Fruit fly (Drosophila melanogaster) whole organism, embryonic: ENCODE measurements around the gene CG13126.
A peak's percentile ranks its signal among the peaks of the same experiment; 100 is the strongest.

Experiments used
- Asciz ChIP-seq: fragments of 200-800 bp; sonication (Bioruptor generic); optimal IDR thresholded peaks from 2 replicates; lab custom pipeline; 2017; ENCODE audit warnings: missing biosample characterization, mild to moderate bottlenecking, missing genetic modification characterization, missing genetic modification reagents
- Atf6 ChIP-seq: fragments of 200-800 bp; sonication (Bioruptor generic); IDR thresholded peaks from 2 replicates; pipeline ENCODE4 v1.3.6; 2022; ENCODE audit warnings: missing biosample characterization, missing genetic modification characterization
- Bdp1 ChIP-seq: fragments of 200-800 bp; sonication (Bioruptor generic); optimal IDR thresholded peaks from 3 replicates; lab custom pipeline; 2016; ENCODE audit warnings: missing biosample characterization, missing genetic modification characterization
- CG10431 ChIP-seq: fragments of 200-800 bp; sonication (Bioruptor generic); optimal IDR thresholded peaks from 3 replicates; lab custom pipeline; 2018; ENCODE audit warnings: missing biosample characterization, mild to moderate bottlenecking, missing genetic modification characterization
- CG10543 ChIP-seq: fragments of 200-800 bp; sonication (Bioruptor generic); optimal IDR thresholded peaks from 3 replicates; lab custom pipeline; 2017; ENCODE audit warnings: missing biosample characterization, mild to moderate bottlenecking, missing genetic modification characterization, moderate library complexity
- CG10565 ChIP-seq: fragments of 200-800 bp; sonication (Bioruptor generic); optimal IDR thresholded peaks from 3 replicates; lab custom pipeline; 2016; ENCODE audit warnings: missing biosample characterization, mild to moderate bottlenecking, missing genetic modification characterization
- CG10959 ChIP-seq: fragments of 200-800 bp; sonication (Bioruptor generic); IDR thresholded peaks from 2 replicates; pipeline ENCODE4 v1.3.6; 2022; ENCODE audit warnings: missing biosample characterization, missing genetic modification characterization
- CG11247 ChIP-seq: fragments of 200-800 bp; sonication (Bioruptor generic); IDR thresholded peaks from 2 replicates; pipeline ENCODE4 v1.3.6; 2022; ENCODE audit warnings: missing biosample characterization, missing genetic modification characterization
- CG11560 ChIP-seq: fragments of 200-800 bp; sonication (Bioruptor generic); IDR thresholded peaks from 3 replicates; pipeline ENCODE4 v1.3.6; 2022; ENCODE audit warnings: missing biosample characterization, missing genetic modification characterization
- CG13775 ChIP-seq: fragments of 200-800 bp; sonication (Bioruptor generic); optimal IDR thresholded peaks from 3 replicates; lab custom pipeline; 2017; ENCODE audit warnings: missing biosample characterization, mild to moderate bottlenecking, missing genetic modification characterization
- CG15269 ChIP-seq: fragments of 200-800 bp; sonication (Bioruptor generic); optimal IDR thresholded peaks from 2 replicates; lab custom pipeline; 2018; ENCODE audit warnings: missing biosample characterization, mild to moderate bottlenecking, missing genetic modification characterization, moderate library complexity
- CG18476 ChIP-seq: fragments of 200-800 bp; sonication (Bioruptor generic); optimal IDR thresholded peaks from 2 replicates; lab custom pipeline; 2016; ENCODE audit warnings: missing biosample characterization, mild to moderate bottlenecking, missing genetic modification characterization
- CG2889 ChIP-seq: fragments of 200-800 bp; sonication (Bioruptor generic); IDR thresholded peaks from 3 replicates; pipeline ENCODE4 v1.3.6; 2022; ENCODE audit warnings: missing biosample characterization, missing genetic modification characterization
- CG30020 ChIP-seq: fragments of 200-800 bp; optimal IDR thresholded peaks from 2 replicates; lab custom pipeline; 2019; ENCODE audit warnings: missing biosample characterization, mild to moderate bottlenecking, missing genetic modification characterization, moderate library complexity
- CG34376 ChIP-seq: fragments of 200-800 bp; sonication (Bioruptor generic); optimal IDR thresholded peaks from 2 replicates; lab custom pipeline; 2018; ENCODE audit warnings: missing biosample characterization, mild to moderate bottlenecking, missing genetic modification characterization
- CG6689 ChIP-seq: fragments of 200-800 bp; sonication (Bioruptor generic); IDR thresholded peaks from 2 replicates; pipeline ENCODE4 v1.3.6; 2022; ENCODE audit warnings: missing biosample characterization, missing genetic modification characterization
- CG7839 ChIP-seq: fragments of 200-800 bp; sonication (Bioruptor generic); optimal IDR thresholded peaks from 3 replicates; lab custom pipeline; 2018; ENCODE audit warnings: missing biosample characterization, mild to moderate bottlenecking, missing genetic modification characterization, moderate library complexity
- CG9876 ChIP-seq: fragments of 200-800 bp; sonication (Bioruptor generic); optimal IDR thresholded peaks from 2 replicates; lab custom pipeline; 2016; ENCODE audit warnings: missing biosample characterization, missing genetic modification characterization
- CG9932 ChIP-seq: fragments of 200-800 bp; sonication (Bioruptor generic); IDR thresholded peaks from 2 replicates; pipeline ENCODE4 v1.3.6; 2022; ENCODE audit warnings: missing biosample characterization, missing genetic modification characterization
- CrebB ChIP-seq: fragments of 200-800 bp; sonication (Bioruptor generic); optimal IDR thresholded peaks from 3 replicates; lab custom pipeline; 2018; ENCODE audit warnings: missing biosample characterization, mild to moderate bottlenecking, missing genetic modification characterization
- Dad ChIP-seq: fragments of 200-800 bp; sonication (Bioruptor generic); optimal IDR thresholded peaks from 3 replicates; lab custom pipeline; 2016; ENCODE audit warnings: missing biosample characterization, missing genetic modification characterization
- Drgx ChIP-seq: fragments of 200-800 bp; sonication (Bioruptor generic); IDR thresholded peaks from 2 replicates; pipeline ENCODE4 v1.3.6; 2022; ENCODE audit warnings: missing biosample characterization, missing genetic modification characterization
- Hey ChIP-seq: fragments of 200-800 bp; sonication (Bioruptor generic); optimal IDR thresholded peaks from 3 replicates; lab custom pipeline; 2018; ENCODE audit warnings: missing biosample characterization, mild to moderate bottlenecking, missing genetic modification characterization
- HmgZ ChIP-seq: fragments of 200-800 bp; sonication (Bioruptor generic); optimal IDR thresholded peaks from 2 replicates; lab custom pipeline; 2018; ENCODE audit warnings: missing biosample characterization, mild to moderate bottlenecking, missing genetic modification characterization
- Hr78 ChIP-seq, 2 experiments: fragments of 200-800 bp in 1 of 2; fragments of >200 bp in 1 of 2; sonication (Bioruptor generic) in 1 of 2; optimal IDR thresholded peaks; 2 replicates each; lab custom pipeline; 2017 to 2019; ENCODE audit warnings: missing biosample characterization in 2 of 2, missing genetic modification characterization in 2 of 2, mild to moderate bottlenecking in 1 of 2, moderate library complexity in 1 of 2
- Med ChIP-seq: fragments of 200-800 bp; sonication (Bioruptor generic); peaks from one replicate; lab custom pipeline; 2016; ENCODE audit warnings: missing biosample characterization, missing genetic modification characterization, mild to moderate bottlenecking, inconsistent platforms, moderate library complexity
- Mrtf ChIP-seq: fragments of 200-800 bp; sonication (Bioruptor generic); IDR thresholded peaks from 3 replicates; pipeline ENCODE4 v1.3.6; 2022; ENCODE audit warnings: missing biosample characterization, missing genetic modification characterization
- Optix ChIP-seq: fragments of 200-800 bp; sonication (Bioruptor generic); IDR thresholded peaks from 3 replicates; pipeline ENCODE4 v1.3.6; 2022; ENCODE audit warnings: missing biosample characterization, missing genetic modification characterization
- ac ChIP-seq: fragments of 200-800 bp; sonication (Bioruptor generic); optimal IDR thresholded peaks from 3 replicates; lab custom pipeline; 2017; ENCODE audit warnings: missing biosample characterization, mild to moderate bottlenecking, missing genetic modification characterization
- al ChIP-seq: fragments of 200-800 bp; sonication (Bioruptor generic); IDR thresholded peaks from 2 replicates; pipeline ENCODE4 v1.3.6; 2022; ENCODE audit warnings: missing biosample characterization, missing genetic modification characterization
- caup ChIP-seq: fragments of 200-800 bp; sonication (Bioruptor generic); optimal IDR thresholded peaks from 3 replicates; lab custom pipeline; 2017; ENCODE audit warnings: missing biosample characterization, mild to moderate bottlenecking, missing genetic modification characterization, moderate library complexity; ENCODE audit not compliant: severe bottlenecking
- crol ChIP-seq: fragments of 200-800 bp; sonication (Bioruptor generic); IDR thresholded peaks from 2 replicates; pipeline ENCODE4 v1.3.6; 2022; ENCODE audit warnings: missing biosample characterization, missing genetic modification characterization
- cwo ChIP-seq: fragments of 200-800 bp; sonication (Bioruptor generic); optimal IDR thresholded peaks from 3 replicates; lab custom pipeline; 2017; ENCODE audit warnings: missing biosample characterization, missing genetic modification characterization, mild to moderate bottlenecking, moderate library complexity, missing genetic modification reagents
- exex ChIP-seq: fragments of 200-800 bp; sonication (Bioruptor generic); optimal IDR thresholded peaks from 4 replicates; lab custom pipeline; 2018; ENCODE audit warnings: missing biosample characterization, mild to moderate bottlenecking, missing genetic modification characterization, moderate library complexity
- grn ChIP-seq: fragments of 200-800 bp; sonication (Bioruptor generic); optimal IDR thresholded peaks from 3 replicates; lab custom pipeline; 2017; ENCODE audit warnings: missing biosample characterization, missing genetic modification characterization
- gsb ChIP-seq: fragments of 200-800 bp; sonication (Bioruptor generic); IDR thresholded peaks from 2 replicates; pipeline ENCODE4 v1.3.6; 2022; ENCODE audit warnings: missing biosample characterization, missing genetic modification characterization
- hkb ChIP-seq, 2 experiments: fragments of 200-800 bp in 1 of 2; fragments of >200 bp in 1 of 2; sonication (Bioruptor generic) in 1 of 2; IDR thresholded peaks in 1 of 2; optimal IDR thresholded peaks in 1 of 2; 2 replicates each; pipeline versions ENCODE4 v1.3.6 to Lab custom; 2017 to 2022; ENCODE audit warnings: missing biosample characterization in 1 of 2, missing genetic modification characterization in 1 of 2
- kni ChIP-seq: fragments of 200-800 bp; sonication (Bioruptor generic); optimal IDR thresholded peaks from 3 replicates; lab custom pipeline; 2017; ENCODE audit warnings: mild to moderate bottlenecking, missing biosample characterization, missing genetic modification reagents, missing genetic modification characterization
- lbe ChIP-seq: fragments of 200-800 bp; sonication (Bioruptor generic); optimal IDR thresholded peaks from 2 replicates; lab custom pipeline; 2016; ENCODE audit warnings: missing biosample characterization, mild to moderate bottlenecking, missing genetic modification characterization
- luna ChIP-seq: fragments of 200-800 bp; sonication (Bioruptor generic); optimal IDR thresholded peaks from 2 replicates; lab custom pipeline; 2016; ENCODE audit warnings: missing biosample characterization, missing genetic modification characterization
- mirr ChIP-seq: fragments of 200-800 bp; sonication (Bioruptor generic); optimal IDR thresholded peaks from 3 replicates; lab custom pipeline; 2018; ENCODE audit warnings: missing biosample characterization, mild to moderate bottlenecking, missing genetic modification characterization
- pho ChIP-seq: fragments of 200-800 bp; sonication (Bioruptor generic); optimal IDR thresholded peaks from 2 replicates; lab custom pipeline; 2016; ENCODE audit warnings: missing biosample characterization, missing genetic modification characterization
- sens ChIP-seq: fragments of 200-800 bp; sonication (Bioruptor generic); peaks from one replicate; lab custom pipeline; 2016; ENCODE audit warnings: missing biosample characterization, missing genetic modification characterization
- shn ChIP-seq: fragments of 200-800 bp; sonication (Bioruptor generic); optimal IDR thresholded peaks from 3 replicates; lab custom pipeline; 2016; ENCODE audit warnings: missing biosample characterization, missing genetic modification characterization
- sob ChIP-seq: fragments of 200-800 bp; sonication (Bioruptor generic); IDR thresholded peaks from 2 replicates; pipeline ENCODE4 v1.3.6; 2022; ENCODE audit warnings: missing biosample characterization, missing genetic modification characterization
- sqz ChIP-seq: fragments of 200-800 bp; sonication (Bioruptor generic); optimal IDR thresholded peaks from 3 replicates; lab custom pipeline; 2018; ENCODE audit warnings: missing biosample characterization, mild to moderate bottlenecking, missing genetic modification characterization
- sr ChIP-seq: fragments of 200-800 bp; sonication (Bioruptor generic); IDR thresholded peaks from 3 replicates; pipeline ENCODE4 v1.3.6; 2022; ENCODE audit warnings: missing biosample characterization, missing genetic modification characterization
- ttk ChIP-seq: fragments of 200-800 bp; sonication (Bioruptor generic); IDR thresholded peaks from 2 replicates; pipeline ENCODE4 v2.1.2; 2022; ENCODE audit warnings: missing biosample characterization, missing genetic modification characterization
- usp ChIP-seq: fragments of >200 bp; optimal IDR thresholded peaks from 2 replicates; lab custom pipeline; 2017; ENCODE audit warnings: missing biosample characterization, missing genetic modification characterization
- z ChIP-seq: fragments of 200-800 bp; sonication (Bioruptor generic); IDR thresholded peaks from 3 replicates; pipeline ENCODE4 v1.3.6; 2022; ENCODE audit warnings: missing biosample characterization, missing genetic modification characterization

Gene CG13126

dm6 chr2L:9947265-9947664 is 6.7 kb downstream of the CG13126 start, which contains the start of gene CG5853 (continued):
- no peak for TF ChIP-seq CG6689 (GFP tag; lab: Robert Waterston, UW)
- peak; percentile 19 for TF ChIP-seq cwo (GFP tag; lab: Kevin White, UChicago)
- TF ChIP-seq grn (GFP tag; lab: Kevin White, UChicago): peak; percentile 10
- TF ChIP-seq Atf6: peak; percentile 28; the same call in 1 of the 2 replicates
- TF ChIP-seq kni (GFP tag; lab: Kevin White, UChicago): peak; percentile 67
- peak; percentile 63 for TF ChIP-seq CG34376 (GFP tag; lab: Kevin White, UChicago)
- no peak for TF ChIP-seq CG11560 (tag; lab: Robert Waterston, UW)
- TF ChIP-seq CrebB (tag; lab: Kevin White, UChicago): peak; percentile 0
- peak; percentile 2 for TF ChIP-seq CG15269
- TF ChIP-seq pho (GFP tag; lab: Kevin White, UChicago): peak; percentile 7
- 0 out of 2 replicates have a peak, but pooled peaks have one; percentile 20 for TF ChIP-seq CG9932 (GFP tag; lab: Robert Waterston, UW)
- peak; percentile 31 for TF ChIP-seq sens (GFP tag; lab: Kevin White, UChicago)
- no peak for TF ChIP-seq CG13775 (GFP tag; lab: Kevin White, UChicago)
- TF ChIP-seq sr: peak; percentile 32; the same call in 1 of the 3 replicates
- peak; percentile 36 for TF ChIP-seq Drgx (GFP tag; lab: Robert Waterston, UW)
- peak; percentile 59 for TF ChIP-seq HmgZ
- TF ChIP-seq shn: no peak
- peak; percentile 51 for TF ChIP-seq exex (tag; lab: Kevin White, UChicago)
- 0 out of 3 replicates have a peak, but pooled peaks have one; percentile 35 for TF ChIP-seq Optix (GFP tag; lab: Robert Waterston, UW)
- 0 out of 3 replicates have a peak, but pooled peaks have one; percentile 28 for TF ChIP-seq z (GFP tag; lab: Robert Waterston, UW)
- TF ChIP-seq hkb (optimal IDR thresholded peaks at IDR 0.05; lab: Kevin White, UChicago): no peak
- no peak for TF ChIP-seq hkb (GFP tag; IDR thresholded peaks at IDR 0.05; lab: Robert Waterston, UW)
- peak; percentile 49 for TF ChIP-seq lbe (GFP tag; lab: Kevin White, UChicago)
- no peak for TF ChIP-seq Dad (GFP tag; lab: Kevin White, UChicago)
- TF ChIP-seq Med (GFP tag; lab: Kevin White, UChicago): peak; percentile 70
- peak; percentile 51; the same call in 1 of the 2 replicates for TF ChIP-seq sob (GFP tag; lab: Robert Waterston, UW)
- TF ChIP-seq Mrtf: 0 out of 3 replicates have a peak, but pooled peaks have one; percentile 11
- peak; percentile 66 for TF ChIP-seq Hey (tag; lab: Kevin White, UChicago)
- TF ChIP-seq, all 482 proteins: peak for 64

- TF ChIP-seq CG10431 (GFP tag; lab: Kevin White, UChicago) (peak; percentile 98), Bdp1 (no peak), CG7839 (tag; lab: Kevin White, UChicago) (no peak), Asciz (GFP tag; lab: Kevin White, UChicago) (no peak), ttk (GFP tag; lab: Robert Waterston, UW) (no peak), CG30020 (no peak), al (GFP tag; lab: Robert Waterston, UW) (no peak), CG11247 (GFP tag; lab: Robert Waterston, UW) (no peak), luna (GFP tag; lab: Kevin White, UChicago) (no peak), Med (GFP tag; lab: Kevin White, UChicago) (peak; percentile 74), gsb (GFP tag; lab: Robert Waterston, UW) (no peak), CG9876 (GFP tag; lab: Kevin White, UChicago) (no peak), ac (GFP tag; lab: Kevin White, UChicago) (no peak), caup (GFP tag; lab: Kevin White, UChicago) (no peak), usp (GFP tag; lab: Kevin White, UChicago) (no peak), mirr (GFP tag; lab: Kevin White, UChicago) (no peak), CG10543 (no peak), CG2889 (GFP tag; lab: Robert Waterston, UW) (no peak), CG18476 (no peak), CrebB (tag; lab: Kevin White, UChicago) (no peak), CG10959 (no peak), Hr78 (GFP tag; optimal IDR thresholded peaks at IDR 0.05; lab: Kevin White, UChicago) (peak in 1 of 2 experiments; percentile 35), HmgZ (no peak), sqz (GFP tag; lab: Kevin White, UChicago) (no peak), CG10565 (GFP tag; lab: Kevin White, UChicago) (no peak), crol (GFP tag; lab: Robert Waterston, UW) (peak; percentile 45; the same call in 1 of the 2 replicates)
Observed at dm6 chr2L:9946051-9946450, 7.9 kb downstream of the CG13126 start.
